Fruit fly (Drosophila melanogaster) Kc167 (cell line): ENCODE data around the gene Gclc.

Experiments
- h ChIP-seq: fragments of >200 bp; optimal IDR thresholded peaks from 3 replicates; lab custom pipeline; 2018; ENCODE audit warnings: missing external identifiers
- insv ChIP-seq: fragments of >200 bp; optimal IDR thresholded peaks from 3 replicates; lab custom pipeline; 2018; ENCODE audit warnings: missing external identifiers
- psq ChIP-seq: fragments of >200 bp; optimal IDR thresholded peaks from 2 replicates; lab custom pipeline; 2017; ENCODE audit warnings: missing external identifiers

DNA sequence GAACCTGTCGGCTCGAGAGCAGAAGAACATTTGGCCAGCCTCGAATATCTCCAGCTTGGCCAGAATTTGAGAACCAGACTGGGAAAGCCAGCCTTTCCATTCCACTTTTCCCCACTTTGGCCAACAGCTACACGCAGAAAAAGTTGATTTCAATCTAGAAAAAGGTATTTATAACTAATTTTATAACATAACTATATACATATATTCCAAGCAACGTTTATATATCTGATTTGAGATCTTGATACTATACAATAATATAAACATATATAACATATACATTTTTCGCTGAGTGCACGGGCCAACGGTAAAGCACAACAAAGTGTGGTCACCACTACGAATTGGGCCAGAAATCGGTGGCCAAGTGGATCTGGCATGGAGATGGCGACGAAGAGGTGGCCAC is 47.5 kb upstream of the Gclc start:
- TF ChIP-seq h (lab: Kevin White, UChicago) (no peak), psq (lab: Kevin White, UChicago) (no peak), insv (lab: Kevin White, UChicago) (no peak)
